Fruit fly (Drosophila melanogaster) whole organism, embryonic: Measurements from ENCODE around the gene CG43163.
A peak's percentile ranks its signal among the peaks of the same experiment; 100 is the strongest.

Experiments
- Adf1 ChIP-seq: fragments of 200-800 bp; sonication (Bioruptor generic); IDR thresholded peaks from 2 replicates; pipeline ENCODE4 v1.3.6; 2022; ENCODE audit warnings: missing biosample characterization, missing genetic modification characterization
- Asciz ChIP-seq: fragments of 200-800 bp; sonication (Bioruptor generic); optimal IDR thresholded peaks from 2 replicates; lab custom pipeline; 2017; ENCODE audit warnings: missing biosample characterization, mild to moderate bottlenecking, missing genetic modification characterization, missing genetic modification reagents
- CG12104 ChIP-seq: fragments of 200-800 bp; sonication (Bioruptor generic); optimal IDR thresholded peaks from 3 replicates; lab custom pipeline; 2016; ENCODE audit warnings: missing biosample characterization, missing genetic modification characterization
- CG12659 ChIP-seq: fragments of 200-800 bp; sonication (Bioruptor generic); optimal IDR thresholded peaks from 3 replicates; lab custom pipeline; 2017; ENCODE audit warnings: mild to moderate bottlenecking, missing biosample characterization, missing genetic modification reagents, missing genetic modification characterization
- CG15011 ChIP-seq: fragments of 200-800 bp; sonication (Bioruptor generic); optimal IDR thresholded peaks from 3 replicates; lab custom pipeline; 2018; ENCODE audit warnings: missing biosample characterization, mild to moderate bottlenecking, missing genetic modification characterization
- CG1529 ChIP-seq: fragments of 200-800 bp; sonication (Bioruptor generic); optimal IDR thresholded peaks from 3 replicates; lab custom pipeline; 2018; ENCODE audit warnings: missing biosample characterization, missing genetic modification characterization
- CG1792 ChIP-seq: fragments of 200-800 bp; sonication (Bioruptor generic); optimal IDR thresholded peaks from 2 replicates; lab custom pipeline; 2016; ENCODE audit warnings: missing biosample characterization, missing genetic modification characterization
- CG2199 ChIP-seq: fragments of 200-800 bp; sonication (Bioruptor generic); IDR thresholded peaks from 3 replicates; pipeline ENCODE4 v1.3.6; 2022; ENCODE audit warnings: missing biosample characterization, missing genetic modification characterization
- CG2875 ChIP-seq: fragments of 200-800 bp; sonication (Bioruptor generic); optimal IDR thresholded peaks from 2 replicates; lab custom pipeline; 2017; ENCODE audit warnings: missing biosample characterization, mild to moderate bottlenecking, missing genetic modification characterization, missing genetic modification reagents
- CG6654 ChIP-seq: fragments of 200-800 bp; sonication (Bioruptor generic); optimal IDR thresholded peaks from 2 replicates; lab custom pipeline; 2017; ENCODE audit warnings: missing biosample characterization, mild to moderate bottlenecking, missing genetic modification characterization
- CG6689 ChIP-seq: fragments of 200-800 bp; sonication (Bioruptor generic); IDR thresholded peaks from 2 replicates; pipeline ENCODE4 v1.3.6; 2022; ENCODE audit warnings: missing biosample characterization, missing genetic modification characterization
- CG7556 ChIP-seq: fragments of 200-800 bp; sonication (Bioruptor generic); optimal IDR thresholded peaks from 2 replicates; lab custom pipeline; 2017; ENCODE audit warnings: missing biosample characterization, mild to moderate bottlenecking, missing genetic modification characterization
- CG8924 ChIP-seq: fragments of 200-800 bp; optimal IDR thresholded peaks from 3 replicates; lab custom pipeline; 2019; ENCODE audit warnings: missing biosample characterization, mild to moderate bottlenecking, missing genetic modification characterization, moderate library complexity
- CG8944 ChIP-seq: fragments of 200-800 bp; sonication (Bioruptor generic); optimal IDR thresholded peaks from 3 replicates; lab custom pipeline; 2016; ENCODE audit warnings: missing biosample characterization, missing genetic modification characterization
- CG9215 ChIP-seq: fragments of 200-800 bp; sonication (Bioruptor generic); IDR thresholded peaks from 2 replicates; pipeline ENCODE4 v1.3.6; 2022; ENCODE audit warnings: missing biosample characterization, missing genetic modification characterization
- CG9932 ChIP-seq: fragments of 200-800 bp; sonication (Bioruptor generic); IDR thresholded peaks from 2 replicates; pipeline ENCODE4 v1.3.6; 2022; ENCODE audit warnings: missing biosample characterization, missing genetic modification characterization
- Dek ChIP-seq: fragments of 200-800 bp; sonication (Bioruptor generic); optimal IDR thresholded peaks from 3 replicates; lab custom pipeline; 2019; ENCODE audit warnings: missing biosample characterization, mild to moderate bottlenecking, missing genetic modification characterization, moderate library complexity
- E2f1 ChIP-seq: fragments of 200-800 bp; sonication (Bioruptor generic); IDR thresholded peaks from 2 replicates; pipeline ENCODE4 v1.3.6; 2022; ENCODE audit warnings: missing biosample characterization, missing genetic modification characterization
- ERR ChIP-seq: fragments of 200-800 bp; sonication (Bioruptor generic); optimal IDR thresholded peaks from 2 replicates; lab custom pipeline; 2016; ENCODE audit warnings: missing biosample characterization, missing genetic modification characterization
- Hmx ChIP-seq: fragments of 200-800 bp; sonication (Bioruptor generic); optimal IDR thresholded peaks from 2 replicates; lab custom pipeline; 2016; ENCODE audit warnings: missing biosample characterization, missing genetic modification characterization
- Hr78 ChIP-seq, 2 experiments: fragments of 200-800 bp in 1 of 2; fragments of >200 bp in 1 of 2; sonication (Bioruptor generic) in 1 of 2; optimal IDR thresholded peaks; 2 replicates each; lab custom pipeline; 2017 to 2019; ENCODE audit warnings: missing biosample characterization in 2 of 2, missing genetic modification characterization in 2 of 2, mild to moderate bottlenecking in 1 of 2, moderate library complexity in 1 of 2
- Myb ChIP-seq: fragments of 200-800 bp; sonication (Bioruptor generic); optimal IDR thresholded peaks from 2 replicates; lab custom pipeline; 2016; ENCODE audit warnings: missing biosample characterization, missing genetic modification characterization
- Neu2 ChIP-seq: fragments of 200-800 bp; sonication (Bioruptor generic); optimal IDR thresholded peaks from 3 replicates; lab custom pipeline; 2016; ENCODE audit warnings: missing biosample characterization, missing genetic modification characterization, borderline replicate concordance
- Scr ChIP-seq: fragments of 200-800 bp; sonication (Bioruptor generic); IDR thresholded peaks from 2 replicates; pipeline ENCODE4 v1.3.6; 2022; ENCODE audit warnings: missing biosample characterization, missing genetic modification characterization; ENCODE audit not compliant: partially characterized antibody
- Sox102F ChIP-seq: fragments of 200-800 bp; sonication (Bioruptor generic); optimal IDR thresholded peaks from 2 replicates; lab custom pipeline; 2018; ENCODE audit warnings: missing biosample characterization, mild to moderate bottlenecking, missing genetic modification characterization, moderate library complexity
- Ssrp ChIP-seq: fragments of 200-800 bp; sonication (Bioruptor generic); optimal IDR thresholded peaks from 2 replicates; lab custom pipeline; 2018; ENCODE audit warnings: missing biosample characterization, mild to moderate bottlenecking, missing genetic modification characterization, moderate library complexity
- ara ChIP-seq: fragments of 200-800 bp; sonication (Bioruptor generic); IDR thresholded peaks from 2 replicates; pipeline ENCODE4 v1.3.6; 2022; ENCODE audit warnings: missing biosample characterization, missing genetic modification characterization
- crc ChIP-seq: fragments of 200-800 bp; sonication (Bioruptor generic); optimal IDR thresholded peaks from 2 replicates; lab custom pipeline; 2016; ENCODE audit warnings: missing biosample characterization, missing genetic modification characterization
- cwo ChIP-seq: fragments of 200-800 bp; sonication (Bioruptor generic); optimal IDR thresholded peaks from 3 replicates; lab custom pipeline; 2017; ENCODE audit warnings: missing biosample characterization, missing genetic modification characterization, mild to moderate bottlenecking, moderate library complexity, missing genetic modification reagents
- grau ChIP-seq: fragments of 200-800 bp; optimal IDR thresholded peaks from 3 replicates; lab custom pipeline; 2019; ENCODE audit warnings: missing biosample characterization, mild to moderate bottlenecking, missing genetic modification characterization, moderate library complexity
- gsb ChIP-seq: fragments of 200-800 bp; sonication (Bioruptor generic); IDR thresholded peaks from 2 replicates; pipeline ENCODE4 v1.3.6; 2022; ENCODE audit warnings: missing biosample characterization, missing genetic modification characterization
- ind ChIP-seq: fragments of 200-800 bp; sonication (Bioruptor generic); optimal IDR thresholded peaks from 3 replicates; lab custom pipeline; 2016; ENCODE audit warnings: missing biosample characterization, missing genetic modification characterization
- kay ChIP-seq: fragments of 200-800 bp; sonication (Bioruptor generic); optimal IDR thresholded peaks from 2 replicates; lab custom pipeline; 2016; ENCODE audit warnings: missing biosample characterization, missing genetic modification characterization
- lab ChIP-seq: fragments of 200-800 bp; sonication (Bioruptor generic); optimal IDR thresholded peaks from 3 replicates; lab custom pipeline; 2017; ENCODE audit warnings: missing biosample characterization, missing genetic modification characterization, mild to moderate bottlenecking, moderate library complexity, missing genetic modification reagents
- mirr ChIP-seq: fragments of 200-800 bp; sonication (Bioruptor generic); optimal IDR thresholded peaks from 3 replicates; lab custom pipeline; 2018; ENCODE audit warnings: missing biosample characterization, mild to moderate bottlenecking, missing genetic modification characterization
- odd ChIP-seq: fragments of 200-800 bp; sonication (Bioruptor generic); optimal IDR thresholded peaks from 2 replicates; lab custom pipeline; 2017; ENCODE audit warnings: missing biosample characterization, mild to moderate bottlenecking, missing genetic modification characterization
- org-1 ChIP-seq: fragments of 200-800 bp; sonication (Bioruptor generic); optimal IDR thresholded peaks from 2 replicates; lab custom pipeline; 2017; ENCODE audit warnings: missing biosample characterization, missing genetic modification characterization
- prd ChIP-seq, 3 experiments: fragments of >200 bp in 2 of 3; fragments of 200-800 bp in 1 of 3; sonication (Bioruptor generic) in 1 of 3; optimal IDR thresholded peaks in 2 of 3; IDR thresholded peaks in 1 of 3; 2 replicates in 2 of 3; 3 replicates in 1 of 3; pipeline versions ENCODE4 v1.3.6 to Lab custom; 2017 to 2022; ENCODE audit warnings: missing biosample characterization in 1 of 3, missing genetic modification characterization in 1 of 3
- pum ChIP-seq: fragments of 200-800 bp; sonication (Bioruptor generic); optimal IDR thresholded peaks from 2 replicates; lab custom pipeline; 2016; ENCODE audit warnings: missing biosample characterization, missing genetic modification characterization
- repo ChIP-seq: fragments of 200-800 bp; sonication (Bioruptor generic); optimal IDR thresholded peaks from 2 replicates; lab custom pipeline; 2016; ENCODE audit warnings: missing biosample characterization, missing genetic modification characterization
- row ChIP-seq: fragments of 200-800 bp; sonication (Bioruptor generic); IDR thresholded peaks from 3 replicates; pipeline ENCODE4 v1.3.6; 2022; ENCODE audit warnings: missing biosample characterization, missing genetic modification characterization
- sens ChIP-seq: fragments of 200-800 bp; sonication (Bioruptor generic); peaks from one replicate; lab custom pipeline; 2016; ENCODE audit warnings: missing biosample characterization, missing genetic modification characterization
- sob ChIP-seq: fragments of 200-800 bp; sonication (Bioruptor generic); IDR thresholded peaks from 2 replicates; pipeline ENCODE4 v1.3.6; 2022; ENCODE audit warnings: missing biosample characterization, missing genetic modification characterization
- sug ChIP-seq: fragments of 200-800 bp; optimal IDR thresholded peaks from 2 replicates; lab custom pipeline; 2019; ENCODE audit warnings: missing biosample characterization, mild to moderate bottlenecking, missing genetic modification characterization, moderate library complexity
- tna ChIP-seq: fragments of 200-800 bp; sonication (Bioruptor generic); IDR thresholded peaks from 2 replicates; pipeline ENCODE4 v1.3.6; 2022; ENCODE audit warnings: missing biosample characterization, missing genetic modification characterization; ENCODE audit not compliant: partially characterized antibody
- wek ChIP-seq: fragments of 200-800 bp; sonication (Bioruptor generic); optimal IDR thresholded peaks from 3 replicates; lab custom pipeline; 2018; ENCODE audit warnings: missing biosample characterization, mild to moderate bottlenecking, missing genetic modification characterization, moderate library complexity

The CG43163 gene

dm6 chr3L:8527829-8528228 is 20.9 kb upstream of the CG43163 start:
- no peak for TF ChIP-seq gsb (GFP tag; lab: Robert Waterston, UW)
- TF ChIP-seq CG8924 (tag; lab: Kevin White, UChicago): no peak
- TF ChIP-seq CG8944: no peak
- TF ChIP-seq CG2199 (GFP tag; lab: Robert Waterston, UW): peak; percentile 20; the same call in 1 of the 3 replicates
- TF ChIP-seq Ssrp (tag; lab: Kevin White, UChicago): no peak
- peak; percentile 41 for TF ChIP-seq grau (tag; lab: Kevin White, UChicago)
- TF ChIP-seq CG1529 (GFP tag; lab: Kevin White, UChicago): peak; percentile 69
- TF ChIP-seq tna (GFP tag; lab: Robert Waterston, UW): peak; percentile 27; the same call in 1 of the 2 replicates
- TF ChIP-seq crc (GFP tag; lab: Kevin White, UChicago): no peak

- TF ChIP-seq CG6689: peak; percentile 40; the same call in 1 of the 2 replicates
- peak; percentile 35 for TF ChIP-seq CG7556
- TF ChIP-seq Hmx (GFP tag; lab: Kevin White, UChicago): peak; percentile 37
- TF ChIP-seq row (GFP tag; lab: Robert Waterston, UW): peak; percentile 44; the same call in 2 of the 3 replicates
- TF ChIP-seq mirr (GFP tag; lab: Kevin White, UChicago): peak; percentile 87
- peak; percentile 25 for TF ChIP-seq CG2875 (GFP tag; lab: Kevin White, UChicago)
- TF ChIP-seq ara (GFP tag; lab: Robert Waterston, UW): 0 out of 2 replicates have a peak, but pooled peaks have one; percentile 25
- TF ChIP-seq CG6654: no peak
- no peak for TF ChIP-seq E2f1
- TF ChIP-seq Scr (GFP tag; lab: Robert Waterston, UW): no peak
- TF ChIP-seq wek (GFP tag; lab: Kevin White, UChicago): peak; percentile 32
- peak; percentile 85 for TF ChIP-seq sens (GFP tag; lab: Kevin White, UChicago)
- peak; percentile 22 for TF ChIP-seq org-1 (GFP tag; lab: Kevin White, UChicago)
- peak; percentile 25 for TF ChIP-seq odd (GFP tag; lab: Kevin White, UChicago)
- peak; percentile 39; the same call in 1 of the 2 replicates for TF ChIP-seq sob (GFP tag; lab: Robert Waterston, UW)
- no peak for TF ChIP-seq Neu2 (GFP tag; lab: Kevin White, UChicago)
- peak; percentile 14 for TF ChIP-seq CG12659 (GFP tag; lab: Kevin White, UChicago)
- TF ChIP-seq sug (tag; lab: Kevin White, UChicago): peak; percentile 61
- no peak for TF ChIP-seq prd (optimal IDR thresholded peaks at IDR 0.05; lab: Kevin White, UChicago)
- TF ChIP-seq prd (GFP tag; IDR thresholded peaks at IDR 0.05; lab: Robert Waterston, UW): peak; percentile 13; the same call in 1 of the 3 replicates
- TF ChIP-seq CG15011 (GFP tag; lab: Kevin White, UChicago): peak; percentile 48
- peak; percentile 7; the same call in 1 of the 2 replicates for TF ChIP-seq Adf1 (GFP tag; lab: Robert Waterston, UW)
- peak; percentile 23 for TF ChIP-seq kay (GFP tag; lab: Kevin White, UChicago)
- peak; percentile 36 for TF ChIP-seq Asciz
- TF ChIP-seq Sox102F (GFP tag; lab: Kevin White, UChicago): peak; percentile 22
- TF ChIP-seq Dek: peak; percentile 43
- TF ChIP-seq Myb (GFP tag; lab: Kevin White, UChicago): no peak
- TF ChIP-seq CG1792 (GFP tag; lab: Kevin White, UChicago): no peak
- TF ChIP-seq CG9215 (GFP tag; lab: Robert Waterston, UW): peak; percentile 41; the same call in 1 of the 2 replicates
- TF ChIP-seq CG12104 (GFP tag; lab: Kevin White, UChicago): no peak
- peak; percentile 19; the same call in 1 of the 2 replicates for TF ChIP-seq CG9932 (GFP tag; lab: Robert Waterston, UW)
- peak; percentile 46 for TF ChIP-seq ind (GFP tag; lab: Kevin White, UChicago)
- TF ChIP-seq pum: no peak
- TF ChIP-seq Hr78 (GFP tag; optimal IDR thresholded peaks at IDR 0.05; lab: Kevin White, UChicago): peak in 1 of 2 experiments; percentile 74
- peak; percentile 28 for TF ChIP-seq lab
- TF ChIP-seq cwo: peak; percentile 64
- peak; percentile 1 for TF ChIP-seq ERR (GFP tag; lab: Kevin White, UChicago)
- TF ChIP-seq repo (GFP tag; lab: Kevin White, UChicago): peak; percentile 19
Observed at dm6 chr3L:8525691-8526421, 18.9 kb upstream of the CG43163 start.
